Fruit fly (Drosophila melanogaster): ENCODE results near the gene Rbp9.

DNA sequence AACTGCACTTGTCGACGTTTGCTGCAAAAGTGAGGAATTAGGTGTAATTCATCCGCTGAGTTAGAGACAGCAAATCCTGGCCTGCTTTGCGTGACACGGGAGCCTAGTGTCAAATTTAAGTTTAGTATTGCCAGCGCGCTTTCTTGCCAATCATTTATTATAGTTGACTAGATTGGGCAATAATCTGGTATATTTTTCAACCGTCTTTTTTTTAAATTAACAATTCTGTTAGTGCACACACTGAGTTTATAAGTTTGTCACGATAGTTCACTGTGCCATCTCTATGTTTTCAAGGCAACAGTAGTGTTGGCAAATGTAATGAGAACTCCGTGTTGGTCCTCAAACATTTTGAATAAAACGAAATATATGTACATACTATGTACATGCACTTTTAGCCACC lies 22.3 kb downstream of the Rbp9 start, which contains the start of the genes CG9641 and CG3165:
- TF ChIP-seq CG3407 (GFP tag; optimal IDR thresholded peaks at IDR 0.05) (no peak), Ravus (GFP tag; IDR thresholded peaks at IDR 0.05) (no peak; the same call in 1 of the 2 replicates), aop (GFP tag; IDR thresholded peaks at IDR 0.05) (no peak), Gug (GFP tag; IDR thresholded peaks at IDR 0.05) (peak; percentile 91), CG2120 (GFP tag; optimal IDR thresholded peaks at IDR 0.05) (peak; percentile 92), CG12071 (GFP tag; optimal IDR thresholded peaks at IDR 0.05) (peak; percentile 29)

Measured in whole organism, embryonic.